Fruit fly (Drosophila melanogaster) Kc167 (cell line): Measurements from ENCODE around the gene CG42869.

Experiments used
- Myc ChIP-seq: fragments of >200 bp; optimal IDR thresholded peaks from 2 replicates; lab custom pipeline; 2017; ENCODE audit warnings: missing external identifiers
- Sin3A ChIP-seq: fragments of >200 bp; optimal IDR thresholded peaks from 2 replicates; lab custom pipeline; 2018; ENCODE audit warnings: missing external identifiers
- h ChIP-seq: fragments of >200 bp; optimal IDR thresholded peaks from 3 replicates; lab custom pipeline; 2018; ENCODE audit warnings: missing external identifiers
- insv ChIP-seq: fragments of >200 bp; optimal IDR thresholded peaks from 3 replicates; lab custom pipeline; 2018; ENCODE audit warnings: missing external identifiers
- psq ChIP-seq: fragments of >200 bp; optimal IDR thresholded peaks from 2 replicates; lab custom pipeline; 2017; ENCODE audit warnings: missing external identifiers
- ttk ChIP-seq: sonication (Bioruptor generic); optimal IDR thresholded peaks from 2 replicates; lab custom pipeline; 2017; ENCODE audit warnings: missing external identifiers

DNA sequence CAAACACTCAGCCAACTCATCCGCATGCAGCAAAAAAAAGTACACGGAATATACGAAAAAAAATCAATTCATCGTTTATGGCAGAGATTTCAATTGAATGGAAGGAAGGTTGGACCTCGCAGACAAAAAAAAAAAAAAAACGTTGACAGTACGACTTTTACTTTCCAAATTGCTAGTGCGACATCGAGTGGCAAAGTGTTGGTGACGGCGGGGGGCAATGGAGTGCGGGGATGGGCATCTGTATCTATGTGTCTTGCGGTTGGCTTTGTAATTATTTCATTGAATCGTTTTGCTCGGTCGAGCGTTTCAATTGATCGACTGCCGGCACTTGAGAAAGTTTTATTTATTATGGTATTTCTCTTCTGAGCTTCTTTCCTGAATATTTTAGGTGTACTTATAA, 35.1 kb downstream of the CG42869 start:
- TF ChIP-seq h (lab: Kevin White, UChicago) (no peak), psq (no peak), ttk (no peak), insv (lab: Kevin White, UChicago) (no peak), Myc (lab: Kevin White, UChicago) (no peak), Sin3A (lab: Kevin White, UChicago) (no peak)
